Fruit fly (Drosophila melanogaster): ENCODE data around the gene CG6696.

- TF ChIP-seq psq (optimal IDR thresholded peaks at IDR 0.05) (no peak), h (optimal IDR thresholded peaks at IDR 0.05) (no peak)
Measured at dm6 chrX:18703875-18704274, 41.9 kb upstream of the CG6696 start.

All from Kc167 (cell line).